Fruit fly (Drosophila melanogaster): ENCODE data around the gene Sirt2.

Gene Sirt2

DNA sequence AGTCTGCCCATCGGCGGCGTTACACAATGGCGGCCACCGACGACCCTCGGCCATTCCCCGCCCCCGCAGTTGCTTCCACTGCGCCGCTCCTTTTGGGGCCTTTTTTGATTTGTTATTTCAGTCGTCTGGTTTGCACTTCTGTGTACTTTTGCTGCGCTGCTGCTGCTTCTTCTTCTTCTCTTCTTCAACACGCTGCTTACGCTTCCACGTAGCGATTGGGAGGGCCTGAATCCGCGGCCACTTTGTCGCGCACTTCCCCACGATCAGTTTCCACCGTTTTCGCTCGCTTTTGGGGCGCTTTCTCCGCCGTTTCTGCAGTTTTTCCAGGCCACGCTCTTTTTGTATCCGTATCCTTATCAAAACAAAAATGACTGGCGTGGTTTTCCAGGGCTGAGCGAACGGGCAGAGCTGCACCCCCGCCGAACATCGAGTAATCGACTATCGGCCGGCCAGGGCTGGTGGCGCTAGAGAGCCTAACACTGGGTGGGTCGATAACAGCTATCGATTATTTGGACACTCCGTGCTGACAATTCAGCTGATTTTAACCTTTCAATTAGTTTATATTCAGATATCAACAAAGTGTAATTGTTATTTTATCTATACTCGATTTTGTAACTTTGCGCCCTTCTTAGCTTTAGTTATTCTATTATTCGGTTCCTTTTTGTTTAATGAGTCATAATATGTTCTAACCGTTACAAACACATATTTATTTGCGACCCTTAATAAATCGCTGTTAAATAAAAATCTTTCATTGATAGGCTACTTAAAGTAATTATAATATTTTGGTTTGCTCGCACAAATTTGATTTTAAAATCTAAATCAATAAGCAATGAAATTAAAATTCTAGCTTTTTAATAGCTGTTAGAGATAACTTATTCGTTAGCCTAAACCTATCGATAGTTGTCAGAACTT lies at the start of gene Sirt2, which contains the start of gene CG4360 (continued):
- TF ChIP-seq bsh (GFP tag; optimal IDR thresholded peaks at IDR 0.05) (no peak), CG8765 (GFP tag; IDR thresholded peaks at IDR 0.05) (peak; percentile 38; the same call in 1 of the 2 replicates), ato (GFP tag; IDR thresholded peaks at IDR 0.05; ENCODE audit: partially characterized antibody) (peak; percentile 83), CG2875 (GFP tag; optimal IDR thresholded peaks at IDR 0.05) (no peak), phol (tag; optimal IDR thresholded peaks at IDR 0.05) (peak; percentile 69), Side (GFP tag; optimal IDR thresholded peaks at IDR 0.05) (peak; percentile 60), CG9437 (GFP tag; optimal IDR thresholded peaks at IDR 0.05) (peak; percentile 99), Poxn (GFP tag; IDR thresholded peaks at IDR 0.05) (no peak), CG1792 (GFP tag; optimal IDR thresholded peaks at IDR 0.05) (peak; percentile 7), hb (GFP tag; IDR thresholded peaks at IDR 0.05; ENCODE audit: partially characterized antibody) (peak; percentile 91), wek (GFP tag; optimal IDR thresholded peaks at IDR 0.05) (peak; percentile 29), CG15601 (tag; optimal IDR thresholded peaks at IDR 0.05) (no peak), otp (GFP tag; IDR thresholded peaks at IDR 0.05) (0 out of 3 replicates have a peak, but pooled peaks have one; percentile 33), crc (GFP tag; optimal IDR thresholded peaks at IDR 0.05) (peak; percentile 18), emc (GFP tag; optimal IDR thresholded peaks at IDR 0.05) (peak; percentile 26), CG3407 (GFP tag; optimal IDR thresholded peaks at IDR 0.05) (no peak), sna (GFP tag; IDR thresholded peaks at IDR 0.05; ENCODE audit: partially characterized antibody) (peak; percentile 75), p53 (GFP tag; optimal IDR thresholded peaks at IDR 0.05) (no peak), NfI (GFP tag; optimal IDR thresholded peaks at IDR 0.05) (peak; percentile 37), ap (GFP tag; IDR thresholded peaks at IDR 0.05) (no peak), Dref (GFP tag; IDR thresholded peaks at IDR 0.05) (peak; percentile 100), CG6254 (GFP tag; optimal IDR thresholded peaks at IDR 0.05) (no peak), Bdp1 (GFP tag; optimal IDR thresholded peaks at IDR 0.05) (peak; percentile 42), Ets65A (GFP tag) (peak; percentile 95), CG10959 (GFP tag; IDR thresholded peaks at IDR 0.05) (no peak), CG1832 (GFP tag; optimal IDR thresholded peaks at IDR 0.05) (no peak), CG34376 (GFP tag; optimal IDR thresholded peaks at IDR 0.05) (peak; percentile 15), CG10321 (GFP tag; IDR thresholded peaks at IDR 0.05) (no peak), btn (GFP tag; optimal IDR thresholded peaks at IDR 0.05) (no peak), Fer2 (tag; optimal IDR thresholded peaks at IDR 0.05) (no peak), fu2 (GFP tag; optimal IDR thresholded peaks at IDR 0.05) (peak; percentile 17), CG4707 (GFP tag; optimal IDR thresholded peaks at IDR 0.05) (no peak), Xrp1 (GFP tag; IDR thresholded peaks at IDR 0.05) (peak; percentile 10; the same call in 1 of the 2 replicates), Opbp (GFP tag; IDR thresholded peaks at IDR 0.05; ENCODE audit: partially characterized antibody) (peak; percentile 92), CG12299 (tag; optimal IDR thresholded peaks at IDR 0.05) (peak; percentile 24), crp (GFP tag; optimal IDR thresholded peaks at IDR 0.05) (peak in 1 of 2 experiments; percentile 64), CG10543 (GFP tag; optimal IDR thresholded peaks at IDR 0.05) (peak; percentile 47), CG3163 (GFP tag; optimal IDR thresholded peaks at IDR 0.05) (peak; percentile 28), nerfin-1 (tag; optimal IDR thresholded peaks at IDR 0.05) (peak; percentile 17), bbx (GFP tag; IDR thresholded peaks at IDR 0.05; ENCODE audit: partially characterized antibody) (peak; percentile 91), CG7963 (GFP tag; IDR thresholded peaks at IDR 0.05; ENCODE audit: partially characterized antibody) (peak; percentile 92), bcd (GFP tag; optimal IDR thresholded peaks at IDR 0.05) (peak; percentile 43), Atf6 (GFP tag; IDR thresholded peaks at IDR 0.05) (peak; percentile 46; the same call in 1 of the 2 replicates), esg (GFP tag; conservative IDR thresholded peaks at IDR 0.05) (no peak), sisA (GFP tag; IDR thresholded peaks at IDR 0.05) (peak; percentile 33; the same call in 1 of the 2 replicates), Hsf (GFP tag; optimal IDR thresholded peaks at IDR 0.05) (peak; percentile 54), dm (GFP tag; optimal IDR thresholded peaks at IDR 0.05) (peak; percentile 98), Ada2b (GFP tag; IDR thresholded peaks at IDR 0.05) (no peak)
